Fruit fly (Drosophila melanogaster) whole organism, embryonic: ENCODE data around the gene Phb1.

Experiments used
- Adf1 ChIP-seq: fragments of 200-800 bp; sonication (Bioruptor generic); IDR thresholded peaks from 2 replicates; pipeline ENCODE4 v1.3.6; 2022; ENCODE audit warnings: missing biosample characterization, missing genetic modification characterization
- CG11723 ChIP-seq: fragments of 200-800 bp; sonication (Bioruptor generic); optimal IDR thresholded peaks from 2 replicates; lab custom pipeline; 2017; ENCODE audit warnings: missing biosample characterization, mild to moderate bottlenecking, missing genetic modification characterization
- CG12299 ChIP-seq: fragments of 200-800 bp; sonication (Bioruptor generic); optimal IDR thresholded peaks from 2 replicates; lab custom pipeline; 2018; ENCODE audit warnings: missing biosample characterization, mild to moderate bottlenecking, missing genetic modification characterization
- CG16779 ChIP-seq: fragments of 200-800 bp; sonication (Bioruptor generic); IDR thresholded peaks from 2 replicates; pipeline ENCODE4 v1.3.6; 2022; ENCODE audit warnings: missing biosample characterization, missing genetic modification characterization
- CG7928 ChIP-seq: fragments of 200-800 bp; sonication (Bioruptor generic); optimal IDR thresholded peaks from 2 replicates; lab custom pipeline; 2017; ENCODE audit warnings: missing biosample characterization, mild to moderate bottlenecking, missing genetic modification characterization
- CG8478 ChIP-seq: fragments of >200 bp; optimal IDR thresholded peaks from 2 replicates; lab custom pipeline; 2018
- D19A ChIP-seq: fragments of 200-800 bp; optimal IDR thresholded peaks from 3 replicates; lab custom pipeline; 2019; ENCODE audit warnings: missing biosample characterization, mild to moderate bottlenecking, missing genetic modification characterization, moderate library complexity
- Hr39 ChIP-seq: fragments of >200 bp; optimal IDR thresholded peaks from 2 replicates; lab custom pipeline; 2017
- amos ChIP-seq: fragments of 200-800 bp; sonication (Bioruptor generic); IDR thresholded peaks from 2 replicates; pipeline ENCODE4 v1.3.6; 2022; ENCODE audit warnings: missing biosample characterization, missing genetic modification characterization; ENCODE audit not compliant: partially characterized antibody
- chn ChIP-seq: fragments of 200-800 bp; sonication (Bioruptor generic); optimal IDR thresholded peaks from 2 replicates; lab custom pipeline; 2016; ENCODE audit warnings: missing biosample characterization, missing genetic modification characterization
- dan ChIP-seq: fragments of 200-800 bp; sonication (Bioruptor generic); IDR thresholded peaks from 2 replicates; pipeline ENCODE4 v1.3.6; 2022; ENCODE audit warnings: missing biosample characterization, missing genetic modification characterization
- en ChIP-seq: fragments of 200-800 bp; sonication (Bioruptor generic); optimal IDR thresholded peaks from 2 replicates; lab custom pipeline; 2016; ENCODE audit warnings: missing biosample characterization, missing genetic modification characterization
- sisA ChIP-seq: fragments of 200-800 bp; sonication (Bioruptor generic); IDR thresholded peaks from 2 replicates; pipeline ENCODE4 v1.3.6; 2022; ENCODE audit warnings: missing biosample characterization, missing genetic modification characterization
- usp ChIP-seq: fragments of >200 bp; optimal IDR thresholded peaks from 2 replicates; lab custom pipeline; 2017; ENCODE audit warnings: missing biosample characterization, missing genetic modification characterization

DNA sequence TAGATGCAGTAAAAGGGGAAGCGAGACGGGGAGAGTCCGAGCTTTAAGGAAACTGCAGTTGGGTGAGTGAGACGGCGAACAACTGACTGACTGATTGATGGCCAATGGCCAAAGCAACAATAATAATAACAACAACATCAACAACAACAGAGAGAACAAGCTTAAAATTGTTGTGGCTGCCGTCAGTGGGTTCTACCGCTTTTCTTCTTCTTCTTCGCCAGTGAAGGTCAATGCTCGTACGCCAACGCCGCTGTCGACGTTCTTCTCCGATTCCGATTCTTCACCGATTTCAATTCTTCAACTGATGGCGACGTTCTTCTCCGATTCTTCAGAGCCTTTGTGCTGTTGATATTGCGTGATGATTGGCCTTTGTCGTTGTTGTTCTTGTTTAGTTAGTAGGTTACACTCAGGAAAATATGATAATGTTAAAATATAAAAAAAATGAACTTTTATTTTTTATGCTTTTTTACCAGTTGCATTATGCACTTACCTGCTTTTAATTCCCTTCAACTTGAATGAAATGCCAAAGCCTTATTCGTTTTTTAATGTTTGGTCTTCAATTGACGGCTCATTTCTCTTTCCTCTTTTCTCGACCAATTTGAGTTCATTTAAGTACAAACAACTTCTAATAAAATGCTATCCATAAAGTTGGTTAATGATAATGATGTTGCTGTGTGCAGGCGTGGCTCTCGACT is 18.7 kb upstream of the Phb1 start:
- no peak for TF ChIP-seq CG8478
- no peak for TF ChIP-seq Adf1
- no peak for TF ChIP-seq chn (GFP tag; lab: Kevin White, UChicago)
- no peak for TF ChIP-seq sisA
- TF ChIP-seq dan: no peak
- TF ChIP-seq CG7928 (GFP tag; lab: Kevin White, UChicago): no peak
- TF ChIP-seq Hr39: no peak
- no peak for TF ChIP-seq CG12299
- no peak for TF ChIP-seq D19A (tag; lab: Kevin White, UChicago)
- TF ChIP-seq en (GFP tag; lab: Kevin White, UChicago): no peak
- no peak for TF ChIP-seq amos (GFP tag; lab: Robert Waterston, UW)
- TF ChIP-seq CG16779 (GFP tag; lab: Robert Waterston, UW): no peak
- TF ChIP-seq usp (GFP tag; lab: Kevin White, UChicago): no peak
- no peak for TF ChIP-seq CG11723 (GFP tag; lab: Kevin White, UChicago)
